Worm (Caenorhabditis elegans) whole organism, mixed stage, embryonic: ENCODE data around the gene gdh-1.

Experiments used
- blmp-1 ChIP-seq: fragments of 150-350 bp; optimal IDR thresholded peaks from 2 replicates; lab custom pipeline; 2014; ENCODE audit warnings: missing biosample characterization, missing genetic modification characterization
- ceh-83 ChIP-seq: fragments of 200-800 bp; sonication (Bioruptor generic); optimal IDR thresholded peaks from 2 replicates; lab custom pipeline; 2018; ENCODE audit warnings: mild to moderate bottlenecking, missing genetic modification characterization, missing compliant biosample characterization
- ces-1 ChIP-seq: fragments of 150-350 bp; optimal IDR thresholded peaks from 2 replicates; lab custom pipeline; 2014; ENCODE audit warnings: missing biosample characterization, missing genetic modification reagents, missing genetic modification characterization
- elt-1 ChIP-seq: sonication (generic microtip); optimal IDR thresholded peaks from 2 replicates; lab custom pipeline; 2017; ENCODE audit warnings: missing genetic modification characterization, mild to moderate bottlenecking, missing compliant biosample characterization, antibody characterized with exemption, moderate library complexity, borderline replicate concordance; ENCODE audit not compliant: insufficient read depth
- elt-3 ChIP-seq: fragments of 150-350 bp; optimal IDR thresholded peaks from 2 replicates; lab custom pipeline; 2014; ENCODE audit warnings: missing biosample characterization, missing genetic modification characterization
- mab-5 ChIP-seq: fragments of 150-350 bp; optimal IDR thresholded peaks from 2 replicates; lab custom pipeline; 2014; ENCODE audit warnings: missing biosample characterization, missing genetic modification characterization
- nhr-28 ChIP-seq: fragments of 150-350 bp; optimal IDR thresholded peaks from 2 replicates; lab custom pipeline; 2014; ENCODE audit warnings: missing biosample characterization, missing genetic modification characterization
- nhr-76 ChIP-seq: sonication (generic microtip); optimal IDR thresholded peaks from 2 replicates; lab custom pipeline; 2017; ENCODE audit warnings: missing biosample characterization, missing genetic modification characterization
- pha-4 ChIP-seq: fragments of 150-350 bp; optimal IDR thresholded peaks from 2 replicates; lab custom pipeline; 2018; ENCODE audit warnings: missing biosample characterization, missing genetic modification reagents, missing genetic modification characterization
- snpc-4 ChIP-seq: fragments of 150-350 bp; optimal IDR thresholded peaks from 2 replicates; lab custom pipeline; 2014; ENCODE audit warnings: missing biosample characterization, missing genetic modification characterization
- sptf-1 ChIP-seq: sonication (generic microtip); optimal IDR thresholded peaks from 2 replicates; lab custom pipeline; 2017; ENCODE audit warnings: mild to moderate bottlenecking, missing genetic modification characterization, moderate library complexity, missing compliant biosample characterization
- unc-39 ChIP-seq: fragments of 150-350 bp; optimal IDR thresholded peaks from 2 replicates; lab custom pipeline; 2014; ENCODE audit warnings: missing biosample characterization, missing genetic modification characterization
- unc-62 ChIP-seq: fragments of 150-350 bp; optimal IDR thresholded peaks from 2 replicates; lab custom pipeline; 2014; ENCODE audit warnings: missing biosample characterization, missing genetic modification reagents, missing genetic modification characterization
- ztf-11 ChIP-seq: fragments of 150-350 bp; optimal IDR thresholded peaks from 2 replicates; lab custom pipeline; 2014; ENCODE audit warnings: missing biosample characterization, missing genetic modification characterization

ce11 chrIV:11913295-11913940 lies 39.6 kb upstream of the gdh-1 start:
- no peak for TF ChIP-seq elt-1 (tag; lab: Kevin White, UChicago)
- TF ChIP-seq mab-5 (tag; lab: Kevin White, UChicago) = no peak
- no peak for TF ChIP-seq unc-62 (GFP tag; lab: Kevin White, UChicago)
- TF ChIP-seq blmp-1 = no peak
- TF ChIP-seq elt-3 = no peak
- no peak for TF ChIP-seq nhr-76 (tag; lab: Kevin White, UChicago)
- no peak for TF ChIP-seq ztf-11 (tag; lab: Kevin White, UChicago)
- TF ChIP-seq sptf-1 = no peak
- TF ChIP-seq pha-4 (tag; lab: Kevin White, UChicago) = no peak
- no peak for TF ChIP-seq unc-39
- no peak for TF ChIP-seq snpc-4 (tag; lab: Kevin White, UChicago)
- TF ChIP-seq ceh-83 (GFP tag; lab: Kevin White, UChicago) = no peak
- TF ChIP-seq ces-1 (GFP tag; lab: Kevin White, UChicago) = no peak
- TF ChIP-seq nhr-28 (tag; lab: Kevin White, UChicago) = no peak
